Worm (Caenorhabditis elegans) whole organism, early embryonic: Measurements from ENCODE around the gene K01D12.5.

ENCODE experiments used
- ama-1 ChIP-seq: fragments of 150-350 bp; optimal IDR thresholded peaks from 2 replicates; lab custom pipeline; 2014
- ceh-36 ChIP-seq: sonication (generic microtip); optimal IDR thresholded peaks from 2 replicates; lab custom pipeline; 2016; ENCODE audit warnings: missing genetic modification characterization, inconsistent platforms, missing compliant biosample characterization
- ets-7 ChIP-seq: sonication (generic microtip); optimal IDR thresholded peaks from 2 replicates; lab custom pipeline; 2016; ENCODE audit warnings: missing genotype, missing genetic modification characterization, missing compliant biosample characterization
- flt-1 ChIP-seq: fragments of 200-800 bp; sonication (Bioruptor generic); IDR thresholded peaks from 2 replicates; pipeline ENCODE4 v1.3.6; 2022; ENCODE audit warnings: missing genetic modification characterization, missing compliant biosample characterization
- hmbx-1 ChIP-seq: sonication (generic microtip); optimal IDR thresholded peaks from 2 replicates; lab custom pipeline; 2016; ENCODE audit warnings: mild to moderate bottlenecking, missing genetic modification characterization, missing compliant biosample characterization
- hmg-4 ChIP-seq: fragments of 200-800 bp; sonication (Bioruptor generic); optimal IDR thresholded peaks from 2 replicates; lab custom pipeline; 2018; ENCODE audit warnings: mild to moderate bottlenecking, missing genetic modification characterization, missing compliant biosample characterization
- pes-1 ChIP-seq: fragments of 200-800 bp; sonication (Bioruptor generic); IDR thresholded peaks from 2 replicates; pipeline ENCODE4 v1.3.6; 2022; ENCODE audit warnings: missing genetic modification reagents, missing genetic modification characterization, missing compliant biosample characterization
- scrt-1 ChIP-seq: fragments of 200-800 bp; sonication (Bioruptor generic); IDR thresholded peaks from 2 replicates; pipeline ENCODE4 v1.3.6; 2022; ENCODE audit warnings: missing genetic modification characterization, missing compliant biosample characterization
- tbx-11 ChIP-seq: fragments of 200-800 bp; sonication (Bioruptor generic); IDR thresholded peaks from 2 replicates; pipeline ENCODE4 v1.3.6; 2022; ENCODE audit warnings: missing genetic modification characterization, missing compliant biosample characterization
- tbx-37 ChIP-seq: fragments of 200-800 bp; sonication (Bioruptor generic); conservative IDR thresholded peaks from 2 replicates; pipeline ENCODE4 v1.3.6; 2022; ENCODE audit warnings: missing genetic modification reagents, missing genetic modification characterization, missing compliant biosample characterization
- tra-4 ChIP-seq: sonication (generic microtip); optimal IDR thresholded peaks from 2 replicates; lab custom pipeline; 2017; ENCODE audit warnings: missing genetic modification characterization, missing compliant biosample characterization

DNA sequence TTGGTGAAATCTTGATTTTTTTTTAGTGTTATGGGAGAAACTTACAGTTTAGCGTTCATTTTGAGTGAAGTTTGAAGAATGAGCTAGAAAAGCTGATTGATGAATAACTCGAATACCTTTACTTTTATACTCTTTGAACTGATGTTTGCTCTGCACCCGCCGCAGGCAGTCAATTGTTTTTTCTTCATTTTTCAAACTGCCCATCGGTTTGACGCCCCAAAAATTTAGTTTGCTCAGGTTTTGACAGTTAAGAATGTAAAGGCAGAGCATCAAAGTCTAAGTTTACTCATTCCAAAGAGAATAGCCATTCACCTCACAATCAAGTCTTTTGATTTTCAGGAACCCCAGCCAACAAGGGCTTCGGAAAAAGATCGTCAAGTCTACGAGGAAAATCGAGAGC is 36.0 kb upstream of the K01D12.5 start, which contains the start of gene fipr-1:
- TF ChIP-seq ama-1 (no peak), hmg-4 (no peak), pes-1 (GFP tag; lab: Robert Waterston, UW) (no peak), flt-1 (GFP tag; lab: Robert Waterston, UW) (no peak), tra-4 (tag; lab: Kevin White, UChicago) (no peak), scrt-1 (GFP tag; lab: Robert Waterston, UW) (no peak), tbx-11 (GFP tag; lab: Robert Waterston, UW) (no peak), tbx-37 (GFP tag; lab: Robert Waterston, UW) (no peak), ceh-36 (tag; lab: Kevin White, UChicago) (no peak), hmbx-1 (tag; lab: Kevin White, UChicago) (no peak), ets-7 (tag; lab: Kevin White, UChicago) (no peak)
